Fruit fly (Drosophila melanogaster) whole organism, embryonic: ENCODE data around the gene CG3339.
A peak's percentile ranks its signal among the peaks of the same experiment; 100 is the strongest.

Experiments
- CG10274 ChIP-seq: fragments of 200-800 bp; sonication (Bioruptor generic); optimal IDR thresholded peaks from 3 replicates; lab custom pipeline; 2017; ENCODE audit warnings: missing biosample characterization, mild to moderate bottlenecking, missing genetic modification characterization
- CG34422 ChIP-seq: fragments of 200-800 bp; sonication (Bioruptor generic); IDR thresholded peaks from 3 replicates; pipeline ENCODE4 v1.3.6; 2022; ENCODE audit warnings: missing biosample characterization, missing genetic modification characterization
- CG4730 ChIP-seq: fragments of 200-800 bp; sonication (Bioruptor generic); IDR thresholded peaks from 2 replicates; pipeline ENCODE4 v1.3.6; 2022; ENCODE audit warnings: missing biosample characterization, missing genetic modification characterization
- CG6854 ChIP-seq: fragments of 200-800 bp; sonication (Bioruptor generic); optimal IDR thresholded peaks from 3 replicates; lab custom pipeline; 2017; ENCODE audit warnings: missing biosample characterization, mild to moderate bottlenecking, missing genetic modification characterization
- Oaz ChIP-seq: fragments of 200-800 bp; sonication (Bioruptor generic); IDR thresholded peaks from 2 replicates; pipeline ENCODE4 v1.3.6; 2022; ENCODE audit warnings: missing biosample characterization, missing genetic modification characterization
- Vsx1 ChIP-seq: fragments of 200-800 bp; sonication (Bioruptor generic); optimal IDR thresholded peaks from 2 replicates; lab custom pipeline; 2017; ENCODE audit warnings: missing biosample characterization, mild to moderate bottlenecking, missing genetic modification characterization, missing genetic modification reagents
- br ChIP-seq: fragments of >200 bp; optimal IDR thresholded peaks from 2 replicates; lab custom pipeline; 2017
- gce ChIP-seq: fragments of 200-800 bp; sonication (Bioruptor generic); IDR thresholded peaks from 3 replicates; pipeline ENCODE4 v1.3.6; 2022; ENCODE audit warnings: missing biosample characterization, missing genetic modification characterization
- oc ChIP-seq: fragments of 200-800 bp; sonication (Bioruptor generic); optimal IDR thresholded peaks from 2 replicates; lab custom pipeline; 2018; ENCODE audit warnings: missing biosample characterization, mild to moderate bottlenecking, missing genetic modification characterization, moderate library complexity

DNA sequence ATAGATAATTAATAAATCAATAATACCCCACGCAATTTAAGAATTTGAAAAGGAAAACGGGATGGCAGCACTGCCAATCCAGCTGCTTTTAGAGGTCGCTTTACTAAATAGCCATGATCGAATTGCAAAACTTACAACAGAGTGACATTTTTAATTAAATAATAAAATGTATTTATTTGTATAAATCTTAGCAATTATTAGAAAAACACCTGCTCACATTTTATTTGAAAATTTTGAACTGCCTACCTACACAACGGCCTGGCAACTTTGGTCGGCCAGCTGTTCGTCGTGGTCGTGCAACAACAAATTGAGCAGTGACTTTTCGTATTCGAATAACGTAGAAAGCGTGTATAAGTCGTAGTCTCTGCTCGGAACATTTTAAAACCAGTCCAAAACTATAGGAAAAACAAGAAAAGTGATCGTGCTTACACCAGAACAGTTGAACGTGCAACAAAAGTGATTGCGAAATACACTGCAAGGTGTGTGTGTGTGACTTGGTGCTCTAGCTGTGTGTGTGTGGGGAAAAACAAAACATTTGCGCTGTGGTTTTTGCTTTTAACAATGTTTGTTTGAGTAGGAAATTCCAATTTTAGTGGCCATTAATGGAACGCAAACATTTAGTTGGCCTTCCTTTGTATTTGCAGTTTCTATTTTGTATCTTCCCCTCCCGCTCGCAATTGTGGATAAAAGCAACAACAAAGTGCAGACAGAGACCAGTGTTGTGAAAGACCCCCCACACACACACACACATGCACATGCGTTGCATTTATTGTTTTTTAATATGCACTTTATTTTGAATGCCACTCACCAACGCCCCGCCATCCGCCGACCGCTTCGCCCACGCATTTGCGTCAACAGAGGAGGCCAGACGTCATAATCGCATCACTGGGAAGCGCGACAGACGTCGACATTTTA lies 47.3 kb downstream of the CG3339 start, which contains the start of gene CG5938:
- TF ChIP-seq CG6854 (no peak), br (lab: Kevin White, UChicago) (no peak), Vsx1 (GFP tag; lab: Kevin White, UChicago) (no peak), CG34422 (GFP tag; lab: Robert Waterston, UW) (peak; percentile 30; the same call in 1 of the 3 replicates), CG4730 (GFP tag; lab: Robert Waterston, UW) (no peak), CG10274 (GFP tag; lab: Kevin White, UChicago) (no peak), Oaz (GFP tag; lab: Robert Waterston, UW) (no peak), oc (no peak), gce (GFP tag; lab: Robert Waterston, UW) (no peak)
